Worm (Caenorhabditis elegans): ENCODE data around the gene F15E6.9.

Gene F15E6.9

ce11 chrIV:4301202-4301601 lies 2.3 kb upstream of the F15E6.9 start, which contains the start of gene lgc-22:
Gene lgc-22, plus strand, starts transcription at chrIV:4301306.
- no peak for TF ChIP-seq hmbx-1 (tag; optimal IDR thresholded peaks at IDR 0.05)
- no peak for TF ChIP-seq ceh-13 (GFP tag; optimal IDR thresholded peaks at IDR 0.05)
- TF ChIP-seq hmg-4 (GFP tag; optimal IDR thresholded peaks at IDR 0.05), result no peak
- no peak for TF ChIP-seq tra-4 (tag; optimal IDR thresholded peaks at IDR 0.05)
- TF ChIP-seq F13C5.2 (tag; optimal IDR thresholded peaks at IDR 0.05), result no peak
- TF ChIP-seq tbx-11 (GFP tag; IDR thresholded peaks at IDR 0.05), result no peak
- TF ChIP-seq sea-1 (GFP tag; conservative IDR thresholded peaks at IDR 0.05), result no peak
- no peak for TF ChIP-seq flt-1 (GFP tag; IDR thresholded peaks at IDR 0.05)
- no peak for TF ChIP-seq hnd-1 (tag; optimal IDR thresholded peaks at IDR 0.05)
- no peak for TF ChIP-seq ceh-36 (tag; optimal IDR thresholded peaks at IDR 0.05)
- no peak for TF ChIP-seq ama-1 (optimal IDR thresholded peaks at IDR 0.05)

ce11 chrIV:4299994-4300393 lies 1.1 kb upstream of the F15E6.9 start:
- no peak for TF ChIP-seq scrt-1 (GFP tag; IDR thresholded peaks at IDR 0.05)
- TF ChIP-seq aly-1 (tag; optimal IDR thresholded peaks at IDR 0.05), result no peak

ce11 chrIV:4294552-4294951 lies 4.3 kb downstream of the F15E6.9 start, which contains the start of gene F15E6.3:
Gene F15E6.3, plus strand, starts transcription at chrIV:4294895.
- TF ChIP-seq pes-1 (GFP tag; IDR thresholded peaks at IDR 0.05) (no peak), hmg-4 (GFP tag; optimal IDR thresholded peaks at IDR 0.05) (no peak), scrt-1 (GFP tag; IDR thresholded peaks at IDR 0.05) (no peak), tbx-37 (GFP tag; conservative IDR thresholded peaks at IDR 0.05) (no peak), hnd-1 (tag; optimal IDR thresholded peaks at IDR 0.05) (no peak), tbx-11 (GFP tag; IDR thresholded peaks at IDR 0.05) (no peak), F13C5.2 (tag; optimal IDR thresholded peaks at IDR 0.05) (no peak), ets-7 (tag; optimal IDR thresholded peaks at IDR 0.05) (no peak), tra-4 (tag; optimal IDR thresholded peaks at IDR 0.05) (no peak), sea-1 (GFP tag; conservative IDR thresholded peaks at IDR 0.05) (no peak), ceh-36 (tag; optimal IDR thresholded peaks at IDR 0.05) (no peak)

- TF ChIP-seq ceh-13 (GFP tag; optimal IDR thresholded peaks at IDR 0.05), result no peak
- TF ChIP-seq scrt-1 (GFP tag; IDR thresholded peaks at IDR 0.05), result no peak
- TF ChIP-seq tbx-37 (GFP tag; conservative IDR thresholded peaks at IDR 0.05), result no peak
- no peak for TF ChIP-seq B0310.2 (tag; optimal IDR thresholded peaks at IDR 0.05)
Observed at ce11 chrIV:4292569-4292968, 6.3 kb downstream of the F15E6.9 start, which contains the start of gene F15E6.10. Gene F15E6.10, plus strand, starts transcription at chrIV:4292869.

ce11 chrIV:4291174-4291573 lies 7.7 kb downstream of the F15E6.9 start, which contains the start of gene F15E6.4:
Gene F15E6.4, plus strand, starts transcription at chrIV:4291474.
- TF ChIP-seq tbx-37 (GFP tag; conservative IDR thresholded peaks at IDR 0.05) (no peak), aly-1 (tag; optimal IDR thresholded peaks at IDR 0.05) (no peak)

ce11 chrIV:4290472-4290871 lies 8.4 kb downstream of the F15E6.9 start, which contains the start of gene dct-7:
Gene dct-7, minus strand, starts transcription at chrIV:4290572.
- TF ChIP-seq pes-1 (GFP tag; IDR thresholded peaks at IDR 0.05) (no peak), ama-1 (optimal IDR thresholded peaks at IDR 0.05) (no peak), aly-1 (tag; optimal IDR thresholded peaks at IDR 0.05) (no peak), tbx-11 (GFP tag; IDR thresholded peaks at IDR 0.05) (no peak), ets-7 (tag; optimal IDR thresholded peaks at IDR 0.05) (no peak), tra-4 (tag; optimal IDR thresholded peaks at IDR 0.05) (no peak), tbx-37 (GFP tag; conservative IDR thresholded peaks at IDR 0.05) (no peak), hmbx-1 (tag; optimal IDR thresholded peaks at IDR 0.05) (no peak), sea-1 (GFP tag; conservative IDR thresholded peaks at IDR 0.05) (no peak), scrt-1 (GFP tag; IDR thresholded peaks at IDR 0.05) (no peak), F13C5.2 (tag; optimal IDR thresholded peaks at IDR 0.05) (no peak), ceh-13 (GFP tag; optimal IDR thresholded peaks at IDR 0.05) (no peak), B0310.2 (tag; optimal IDR thresholded peaks at IDR 0.05) (no peak)

ce11 chrIV:4289267-4289666 lies 9.6 kb downstream of the F15E6.9 start, which contains the start of gene F15E6.5:
Gene F15E6.5, plus strand, starts transcription at chrIV:4289567.
- TF ChIP-seq flt-1 (GFP tag; IDR thresholded peaks at IDR 0.05) (no peak), scrt-1 (GFP tag; IDR thresholded peaks at IDR 0.05) (no peak), ceh-36 (tag; optimal IDR thresholded peaks at IDR 0.05) (no peak), ama-1 (optimal IDR thresholded peaks at IDR 0.05) (no peak), B0310.2 (tag; optimal IDR thresholded peaks at IDR 0.05) (no peak), ceh-13 (GFP tag; optimal IDR thresholded peaks at IDR 0.05) (no peak), F13C5.2 (tag; optimal IDR thresholded peaks at IDR 0.05) (no peak), tra-4 (tag; optimal IDR thresholded peaks at IDR 0.05) (no peak), hnd-1 (tag; optimal IDR thresholded peaks at IDR 0.05) (no peak), aly-1 (tag; optimal IDR thresholded peaks at IDR 0.05) (no peak), tbx-37 (GFP tag; conservative IDR thresholded peaks at IDR 0.05) (no peak)

ce11 chrIV:4288332-4288731 lies 10.6 kb downstream of the F15E6.9 start, which contains the start of gene srv-4:
Gene srv-4, minus strand, starts transcription at chrIV:4288432.
- TF ChIP-seq B0310.2 (tag; optimal IDR thresholded peaks at IDR 0.05) (no peak), pes-1 (GFP tag; IDR thresholded peaks at IDR 0.05) (no peak)

- no peak for TF ChIP-seq flt-1 (GFP tag; IDR thresholded peaks at IDR 0.05)
- no peak for TF ChIP-seq tbx-11 (GFP tag; IDR thresholded peaks at IDR 0.05)
- no peak for TF ChIP-seq ceh-13 (GFP tag; optimal IDR thresholded peaks at IDR 0.05)
- TF ChIP-seq ceh-36 (tag; optimal IDR thresholded peaks at IDR 0.05), result no peak
- no peak for TF ChIP-seq scrt-1 (GFP tag; IDR thresholded peaks at IDR 0.05)
Observed at ce11 chrIV:4284989-4285388, 13.9 kb downstream of the F15E6.9 start.
